Worm (Caenorhabditis elegans) whole organism, L1 larva: ENCODE measurements around the gene F56D6.6.

Source experiments
- C16A3.4 ChIP-seq: fragments of 150-350 bp; optimal IDR thresholded peaks from 2 replicates; lab custom pipeline; 2014; ENCODE audit warnings: missing biosample characterization, missing genetic modification characterization
- ama-1 ChIP-seq: fragments of 150-350 bp; optimal IDR thresholded peaks from 2 replicates; lab custom pipeline; 2014
- blmp-1 ChIP-seq: fragments of 150-350 bp; optimal IDR thresholded peaks from 2 replicates; lab custom pipeline; 2014; ENCODE audit warnings: missing biosample characterization, missing genetic modification characterization
- ces-1 ChIP-seq: fragments of 150-350 bp; optimal IDR thresholded peaks from 2 replicates; lab custom pipeline; 2014; ENCODE audit warnings: missing biosample characterization, missing genetic modification reagents, missing genetic modification characterization
- efl-1 ChIP-seq, 4 experiments: fragments of 150-350 bp; optimal IDR thresholded peaks in 3 of 4; peaks in 1 of 4; 1 replicate in 1 of 4; 2 replicates in 3 of 4; lab custom pipeline; 2014; ENCODE audit warnings: missing biosample characterization in 2 of 4, missing genetic modification characterization in 2 of 4, missing genetic modification reagents in 2 of 4
- elt-3 ChIP-seq, 6 experiments: fragments of 150-350 bp in 1 of 6; sonication (generic microtip); optimal IDR thresholded peaks; 2 replicates each; lab custom pipeline; 2017 to 2018; ENCODE audit warnings: missing biosample characterization in 6 of 6, missing genetic modification characterization in 6 of 6, inconsistent platforms in 1 of 6
- fkh-10 ChIP-seq: sonication (generic microtip); optimal IDR thresholded peaks from 2 replicates; lab custom pipeline; 2017; ENCODE audit warnings: missing biosample characterization, missing genetic modification reagents, missing genetic modification characterization
- hpl-2 ChIP-seq: fragments of 150-350 bp; optimal IDR thresholded peaks from 2 replicates; lab custom pipeline; 2014; ENCODE audit warnings: missing biosample characterization, missing genetic modification reagents, missing genetic modification characterization
- mdl-1 ChIP-seq, 2 experiments: fragments of 150-350 bp; optimal IDR thresholded peaks; 2 replicates each; lab custom pipeline; 2014 to 2017; ENCODE audit warnings: missing biosample characterization in 2 of 2, missing genetic modification characterization in 2 of 2, inconsistent platforms in 1 of 2
- mep-1 ChIP-seq: fragments of 150-350 bp; optimal IDR thresholded peaks from 2 replicates; lab custom pipeline; 2014; ENCODE audit warnings: missing biosample characterization, missing genetic modification characterization
- nhr-11 ChIP-seq: fragments of 150-350 bp; optimal IDR thresholded peaks from 2 replicates; lab custom pipeline; 2014; ENCODE audit warnings: missing biosample characterization, missing genetic modification characterization
- tbx-2 ChIP-seq: sonication (generic microtip); optimal IDR thresholded peaks from 2 replicates; lab custom pipeline; 2016; ENCODE audit warnings: missing genetic modification characterization, missing compliant biosample characterization
- unc-62 ChIP-seq: fragments of 150-350 bp; optimal IDR thresholded peaks from 2 replicates; lab custom pipeline; 2014; ENCODE audit warnings: missing biosample characterization, missing genetic modification reagents, missing genetic modification characterization
- zag-1 ChIP-seq: fragments of 150-350 bp; optimal IDR thresholded peaks from 2 replicates; lab custom pipeline; 2014; ENCODE audit warnings: missing biosample characterization, missing genetic modification characterization

- TF ChIP-seq blmp-1 (tag; lab: Kevin White, UChicago) (no peak), elt-3 (tag; optimal IDR thresholded peaks at IDR 0.05; lab: Kevin White, UChicago) (no peak), mdl-1 (tag; optimal IDR thresholded peaks at IDR 0.05; lab: Kevin White, UChicago) (no peak), ces-1 (no peak), zag-1 (tag; lab: Kevin White, UChicago) (no peak), tbx-2 (tag; lab: Kevin White, UChicago) (no peak), hpl-2 (GFP tag; lab: Kevin White, UChicago) (no peak), mep-1 (tag; lab: Kevin White, UChicago) (no peak), fkh-10 (GFP tag; lab: Kevin White, UChicago) (no peak), ama-1 (lab: Kevin White, UChicago) (no peak), efl-1 (optimal IDR thresholded peaks at IDR 0.05; lab: Kevin White, UChicago) (no peak), efl-1 (GFP tag; optimal IDR thresholded peaks at IDR 0.05 in 1 of 2; lab: Kevin White, UChicago) (no peak), unc-62 (no peak), nhr-11 (tag; lab: Kevin White, UChicago) (no peak), C16A3.4 (no peak)
Observed at ce11 chrIV:3926117-3926516, 23.1 kb downstream of the F56D6.6 start, which contains the start of gene clec-68.
